Worm (Caenorhabditis elegans) whole organism, L1 larva: Measurements from ENCODE around the gene C16C8.17.

Experiments used
- C04F5.9 ChIP-seq: sonication (generic microtip); optimal IDR thresholded peaks from 2 replicates; lab custom pipeline; 2016; ENCODE audit warnings: missing genetic modification characterization, missing compliant biosample characterization
- C34B4.2 ChIP-seq: sonication (generic microtip); optimal IDR thresholded peaks from 2 replicates; lab custom pipeline; 2017; ENCODE audit warnings: mild to moderate bottlenecking, missing genetic modification characterization, missing compliant biosample characterization
- ama-1 ChIP-seq: fragments of 150-350 bp; optimal IDR thresholded peaks from 2 replicates; lab custom pipeline; 2014
- ceh-8 ChIP-seq: fragments of 200-800 bp; sonication (Bioruptor generic); optimal IDR thresholded peaks from 2 replicates; lab custom pipeline; 2018; ENCODE audit warnings: mild to moderate bottlenecking, missing genetic modification characterization, moderate library complexity, missing compliant biosample characterization
- ceh-82 ChIP-seq, 3 experiments: fragments of 150-350 bp in 1 of 3; sonication (generic microtip) in 2 of 3; optimal IDR thresholded peaks; 2 replicates each; lab custom pipeline; 2014 to 2017; ENCODE audit warnings: missing biosample characterization in 3 of 3, missing genetic modification characterization in 3 of 3
- ceh-88 ChIP-seq: fragments of 200-800 bp; sonication (Bioruptor generic); IDR thresholded peaks from 2 replicates; pipeline ENCODE4 v1.3.6; 2022; ENCODE audit warnings: missing genetic modification characterization, missing compliant biosample characterization
- ces-1 ChIP-seq: fragments of 150-350 bp; optimal IDR thresholded peaks from 2 replicates; lab custom pipeline; 2014; ENCODE audit warnings: missing biosample characterization, missing genetic modification reagents, missing genetic modification characterization
- dpl-1 ChIP-seq, 3 experiments: fragments of 150-350 bp in 2 of 3; sonication (generic microtip) in 1 of 3; optimal IDR thresholded peaks; 2 replicates each; lab custom pipeline; 2014 to 2017; ENCODE audit warnings: missing biosample characterization in 3 of 3, missing genetic modification characterization in 3 of 3, missing genetic modification reagents in 3 of 3
- dsc-1 ChIP-seq: sonication (generic microtip); optimal IDR thresholded peaks from 2 replicates; lab custom pipeline; 2016; ENCODE audit warnings: mild to moderate bottlenecking, missing genetic modification characterization, missing compliant biosample characterization
- efl-1 ChIP-seq, 4 experiments: fragments of 150-350 bp; optimal IDR thresholded peaks in 3 of 4; peaks in 1 of 4; 1 replicate in 1 of 4; 2 replicates in 3 of 4; lab custom pipeline; 2014; ENCODE audit warnings: missing biosample characterization in 2 of 4, missing genetic modification characterization in 2 of 4, missing genetic modification reagents in 2 of 4
- efl-3 ChIP-seq: fragments of 200-800 bp; sonication (Bioruptor generic); optimal IDR thresholded peaks from 2 replicates; lab custom pipeline; 2018; ENCODE audit warnings: mild to moderate bottlenecking, missing genetic modification characterization, missing compliant biosample characterization
- ets-5 ChIP-seq: fragments of 200-800 bp; sonication (Bioruptor generic); IDR thresholded peaks from 2 replicates; pipeline ENCODE4 v1.3.6; 2022; ENCODE audit warnings: missing genetic modification characterization, missing compliant biosample characterization
- fkh-10 ChIP-seq: sonication (generic microtip); optimal IDR thresholded peaks from 2 replicates; lab custom pipeline; 2017; ENCODE audit warnings: missing biosample characterization, missing genetic modification reagents, missing genetic modification characterization
- hlh-17 ChIP-seq: fragments of 200-800 bp; sonication (Bioruptor generic); optimal IDR thresholded peaks from 2 replicates; lab custom pipeline; 2018; ENCODE audit warnings: missing genetic modification characterization, mild to moderate bottlenecking, missing compliant biosample characterization, moderate library complexity, borderline replicate concordance
- hlh-4 ChIP-seq: sonication (generic microtip); optimal IDR thresholded peaks from 2 replicates; lab custom pipeline; 2016; ENCODE audit warnings: mild to moderate bottlenecking, missing genetic modification characterization, missing compliant biosample characterization
- lin-14 ChIP-seq: fragments of 200-800 bp; sonication (Bioruptor generic); optimal IDR thresholded peaks from 2 replicates; lab custom pipeline; 2018; ENCODE audit warnings: mild to moderate bottlenecking, missing genetic modification characterization, moderate library complexity, missing compliant biosample characterization
- lin-15B ChIP-seq: fragments of 150-350 bp; sonication (generic microtip); optimal IDR thresholded peaks from 3 replicates; lab custom pipeline; 2014; ENCODE audit warnings: missing biosample characterization, missing genetic modification characterization
- lin-35 ChIP-seq, 2 experiments: fragments of 150-350 bp; optimal IDR thresholded peaks; 2 replicates each; lab custom pipeline; 2014; ENCODE audit warnings: missing biosample characterization in 2 of 2, missing genetic modification characterization in 2 of 2, missing genetic modification reagents in 2 of 2
- lin-39 ChIP-seq: fragments of 150-350 bp; optimal IDR thresholded peaks from 2 replicates; lab custom pipeline; 2014; ENCODE audit warnings: missing biosample characterization, missing genetic modification reagents, missing genetic modification characterization
- lir-3 ChIP-seq: sonication (generic microtip); optimal IDR thresholded peaks from 2 replicates; lab custom pipeline; 2016; ENCODE audit warnings: mild to moderate bottlenecking, missing genetic modification characterization, moderate library complexity, missing compliant biosample characterization; ENCODE audit not compliant: poor library complexity
- mab-9 ChIP-seq: fragments of 200-800 bp; sonication (Bioruptor generic); IDR thresholded peaks from 2 replicates; pipeline ENCODE4 v1.3.6; 2022; ENCODE audit warnings: missing genetic modification reagents, missing genetic modification characterization, missing compliant biosample characterization
- mdl-1 ChIP-seq, 2 experiments: fragments of 150-350 bp; optimal IDR thresholded peaks; 2 replicates each; lab custom pipeline; 2014 to 2017; ENCODE audit warnings: missing biosample characterization in 2 of 2, missing genetic modification characterization in 2 of 2, inconsistent platforms in 1 of 2
- nhr-11 ChIP-seq: fragments of 150-350 bp; optimal IDR thresholded peaks from 2 replicates; lab custom pipeline; 2014; ENCODE audit warnings: missing biosample characterization, missing genetic modification characterization
- nhr-20 ChIP-seq: sonication (generic microtip); optimal IDR thresholded peaks from 2 replicates; lab custom pipeline; 2016; ENCODE audit warnings: mild to moderate bottlenecking, missing genetic modification characterization, missing compliant biosample characterization
- nhr-237 ChIP-seq: fragments of 150-350 bp; optimal IDR thresholded peaks from 2 replicates; lab custom pipeline; 2014; ENCODE audit warnings: missing biosample characterization, missing genetic modification characterization
- nhr-47 ChIP-seq: sonication (generic microtip); optimal IDR thresholded peaks from 2 replicates; lab custom pipeline; 2016; ENCODE audit warnings: mild to moderate bottlenecking, missing genetic modification characterization, moderate library complexity, missing compliant biosample characterization
- nhr-84 ChIP-seq: sonication (generic microtip); optimal IDR thresholded peaks from 2 replicates; lab custom pipeline; 2017; ENCODE audit warnings: missing biosample characterization, missing genetic modification characterization
- pag-3 ChIP-seq: sonication (generic microtip); optimal IDR thresholded peaks from 2 replicates; lab custom pipeline; 2017; ENCODE audit warnings: missing genetic modification characterization, mild to moderate bottlenecking, missing compliant biosample characterization, antibody characterized with exemption, borderline replicate concordance; ENCODE audit not compliant: insufficient read depth
- pax-3 ChIP-seq: fragments of 200-800 bp; sonication (Bioruptor generic); optimal IDR thresholded peaks from 2 replicates; lab custom pipeline; 2018; ENCODE audit warnings: mild to moderate bottlenecking, missing genetic modification characterization, moderate library complexity, missing compliant biosample characterization
- rnt-1 ChIP-seq: sonication (generic microtip); optimal IDR thresholded peaks from 2 replicates; lab custom pipeline; 2016; ENCODE audit warnings: mild to moderate bottlenecking, missing genetic modification characterization, moderate library complexity, missing compliant biosample characterization
- skn-1 ChIP-seq: fragments of 150-350 bp; optimal IDR thresholded peaks from 2 replicates; lab custom pipeline; 2014; ENCODE audit warnings: missing biosample characterization, missing genetic modification characterization
- snpc-4 ChIP-seq: fragments of 150-350 bp; optimal IDR thresholded peaks from 2 replicates; lab custom pipeline; 2014; ENCODE audit warnings: missing biosample characterization, missing genetic modification characterization
- sup-37 ChIP-seq: fragments of 200-800 bp; sonication (Bioruptor generic); optimal IDR thresholded peaks from 2 replicates; lab custom pipeline; 2018; ENCODE audit warnings: mild to moderate bottlenecking, missing genetic modification characterization, missing compliant biosample characterization
- swsn-7 ChIP-seq: sonication (generic microtip); optimal IDR thresholded peaks from 2 replicates; lab custom pipeline; 2016; ENCODE audit warnings: missing genetic modification characterization, missing compliant biosample characterization
- unc-130 ChIP-seq: fragments of 150-350 bp; optimal IDR thresholded peaks from 2 replicates; lab custom pipeline; 2017; ENCODE audit warnings: missing biosample characterization, missing genetic modification characterization, inconsistent platforms
- unc-30 ChIP-seq: sonication (generic microtip); optimal IDR thresholded peaks from 2 replicates; lab custom pipeline; 2017; ENCODE audit warnings: missing biosample characterization, missing genetic modification characterization
- unc-62 ChIP-seq: fragments of 150-350 bp; optimal IDR thresholded peaks from 2 replicates; lab custom pipeline; 2014; ENCODE audit warnings: missing biosample characterization, missing genetic modification reagents, missing genetic modification characterization
- unc-86 ChIP-seq: sonication (generic microtip); optimal IDR thresholded peaks from 2 replicates; lab custom pipeline; 2016; ENCODE audit warnings: missing genetic modification characterization, missing compliant biosample characterization
- vab-15 ChIP-seq: sonication (generic microtip); optimal IDR thresholded peaks from 2 replicates; lab custom pipeline; 2017; ENCODE audit warnings: missing genotype, mild to moderate bottlenecking, missing genetic modification characterization, missing compliant biosample characterization
- zip-4 ChIP-seq: fragments of 200-800 bp; sonication (Bioruptor generic); optimal IDR thresholded peaks from 2 replicates; lab custom pipeline; 2018; ENCODE audit warnings: mild to moderate bottlenecking, missing genetic modification characterization, moderate library complexity, missing compliant biosample characterization
- ztf-11 ChIP-seq, 2 experiments: sonication (generic microtip); optimal IDR thresholded peaks; 2 replicates each; lab custom pipeline; 2016 to 2017; ENCODE audit warnings: missing genetic modification characterization in 2 of 2, missing biosample characterization in 1 of 2, missing compliant biosample characterization in 1 of 2

The C16C8.17 gene

ce11 chrII:3414383-3414910 lies 26.2 kb upstream of the C16C8.17 start, which contains the start of the genes F18A12.7 and F18A12.2:
Gene F18A12.7, minus strand, starts transcription at chrII:3414483.
Gene F18A12.2, plus strand, starts transcription at chrII:3414860.
- no peak for TF ChIP-seq ceh-8 (GFP tag; lab: Kevin White, UChicago)
- no peak for TF ChIP-seq C34B4.2 (tag; lab: Kevin White, UChicago)
- TF ChIP-seq mdl-1 (tag; optimal IDR thresholded peaks at IDR 0.05; lab: Kevin White, UChicago): no peak
- no peak for TF ChIP-seq lin-35 (GFP tag; optimal IDR thresholded peaks at IDR 0.05; lab: Kevin White, UChicago)
- no peak for TF ChIP-seq skn-1
- TF ChIP-seq hlh-4: no peak
- TF ChIP-seq, all 84 proteins: peak for 0

- TF ChIP-seq ztf-11 (tag; optimal IDR thresholded peaks at IDR 0.05; lab: Kevin White, UChicago): no peak
- no peak for TF ChIP-seq dsc-1 (tag; lab: Kevin White, UChicago)
- TF ChIP-seq ets-5: no peak
- TF ChIP-seq swsn-7 (tag; lab: Kevin White, UChicago): no peak
- TF ChIP-seq sup-37: no peak
- TF ChIP-seq lin-15B (tag; lab: Kevin White, UChicago): no peak
- TF ChIP-seq zip-4 (GFP tag; lab: Kevin White, UChicago): no peak
- TF ChIP-seq lin-39 (tag; lab: Kevin White, UChicago): no peak
- TF ChIP-seq ama-1 (lab: Kevin White, UChicago): no peak
- TF ChIP-seq pax-3 (tag; lab: Kevin White, UChicago): no peak
- no peak for TF ChIP-seq hlh-17 (GFP tag; lab: Kevin White, UChicago)
- no peak for TF ChIP-seq unc-86 (tag; lab: Kevin White, UChicago)
- no peak for TF ChIP-seq ceh-88
- no peak for TF ChIP-seq nhr-11
- TF ChIP-seq ceh-82 (tag; optimal IDR thresholded peaks at IDR 0.05; lab: Kevin White, UChicago): no peak
- TF ChIP-seq unc-62 (GFP tag; lab: Kevin White, UChicago): no peak
- TF ChIP-seq mdl-1 (tag; optimal IDR thresholded peaks at IDR 0.05; lab: Kevin White, UChicago): no peak
- no peak for TF ChIP-seq pag-3 (tag; lab: Kevin White, UChicago)
- no peak for TF ChIP-seq unc-130 (tag; lab: Kevin White, UChicago)
- TF ChIP-seq, all 84 proteins: peak for 0
Observed at ce11 chrII:3416528-3416927, 24.1 kb upstream of the C16C8.17 start, which contains the start of gene nep-6. Gene nep-6, plus strand, starts transcription at chrII:3416828.

- TF ChIP-seq efl-1 (optimal IDR thresholded peaks at IDR 0.05; lab: Kevin White, UChicago) (no peak), efl-1 (GFP tag; optimal IDR thresholded peaks at IDR 0.05 in 1 of 2; lab: Kevin White, UChicago) (peak in 1 of 2 experiments; percentile 80), hlh-4 (no peak)
Observed at ce11 chrII:3422938-3423337, 17.7 kb upstream of the C16C8.17 start.

ce11 chrII:3425433-3425832 lies 15.2 kb upstream of the C16C8.17 start, which contains the start of gene nep-11:
Gene nep-11, minus strand, starts transcription at chrII:3425533.
- TF ChIP-seq ceh-82 (tag; optimal IDR thresholded peaks at IDR 0.05; lab: Kevin White, UChicago) (no peak), unc-130 (tag; lab: Kevin White, UChicago) (no peak), nhr-237 (tag; lab: Kevin White, UChicago) (no peak), nhr-20 (tag; lab: Kevin White, UChicago) (no peak), efl-3 (GFP tag; lab: Kevin White, UChicago) (no peak), ces-1 (no peak)

ce11 chrII:3428158-3428704 lies 12.4 kb upstream of the C16C8.17 start:
- TF ChIP-seq nhr-20 (tag; lab: Kevin White, UChicago) (no peak), vab-15 (no peak), snpc-4 (no peak), unc-30 (tag; lab: Kevin White, UChicago) (no peak), ama-1 (lab: Kevin White, UChicago) (no peak), C04F5.9 (tag; lab: Kevin White, UChicago) (no peak), unc-86 (tag; lab: Kevin White, UChicago) (peak; percentile 32), ets-5 (no peak), mab-9 (GFP tag; lab: Robert Waterston, UW) (no peak), dpl-1 (GFP tag; optimal IDR thresholded peaks at IDR 0.05; lab: Kevin White, UChicago) (peak in 1 of 3 experiments; percentile 26), ztf-11 (tag; optimal IDR thresholded peaks at IDR 0.05; lab: Kevin White, UChicago) (no peak), ceh-82 (tag; optimal IDR thresholded peaks at IDR 0.05; lab: Kevin White, UChicago) (peak in 1 of 3 experiments; percentile 46), rnt-1 (no peak), ces-1 (peak; percentile 49), lir-3 (tag; lab: Kevin White, UChicago) (no peak), lin-39 (tag; lab: Kevin White, UChicago) (no peak), lin-14 (GFP tag; lab: Kevin White, UChicago) (peak; percentile 88), nhr-84 (tag; lab: Kevin White, UChicago) (no peak), nhr-47 (tag; lab: Kevin White, UChicago) (peak; percentile 48), fkh-10 (GFP tag; lab: Kevin White, UChicago) (peak; percentile 48)
